Worm (Caenorhabditis elegans) whole organism, early embryonic: Measurements from ENCODE around the gene C13F10.5.

Source experiments
- B0310.2 ChIP-seq: sonication (generic microtip); optimal IDR thresholded peaks from 2 replicates; lab custom pipeline; 2016; ENCODE audit warnings: mild to moderate bottlenecking, missing genetic modification characterization, missing compliant biosample characterization
- F13C5.2 ChIP-seq: sonication (generic microtip); optimal IDR thresholded peaks from 2 replicates; lab custom pipeline; 2017; ENCODE audit warnings: mild to moderate bottlenecking, missing genetic modification characterization, inconsistent platforms, missing compliant biosample characterization
- ama-1 ChIP-seq: fragments of 150-350 bp; optimal IDR thresholded peaks from 2 replicates; lab custom pipeline; 2014
- flt-1 ChIP-seq: fragments of 200-800 bp; sonication (Bioruptor generic); IDR thresholded peaks from 2 replicates; pipeline ENCODE4 v1.3.6; 2022; ENCODE audit warnings: missing genetic modification characterization, missing compliant biosample characterization
- hmbx-1 ChIP-seq: sonication (generic microtip); optimal IDR thresholded peaks from 2 replicates; lab custom pipeline; 2016; ENCODE audit warnings: mild to moderate bottlenecking, missing genetic modification characterization, missing compliant biosample characterization
- hnd-1 ChIP-seq: sonication (generic microtip); optimal IDR thresholded peaks from 2 replicates; lab custom pipeline; 2016; ENCODE audit warnings: missing genetic modification characterization, missing compliant biosample characterization
- tra-4 ChIP-seq: sonication (generic microtip); optimal IDR thresholded peaks from 2 replicates; lab custom pipeline; 2017; ENCODE audit warnings: missing genetic modification characterization, missing compliant biosample characterization

- TF ChIP-seq flt-1 (GFP tag; lab: Robert Waterston, UW) (no peak), hmbx-1 (tag; lab: Kevin White, UChicago) (no peak), ama-1 (lab: Kevin White, UChicago) (no peak), hnd-1 (tag; lab: Kevin White, UChicago) (no peak), F13C5.2 (tag; lab: Kevin White, UChicago) (no peak), tra-4 (tag; lab: Kevin White, UChicago) (no peak), B0310.2 (tag; lab: Kevin White, UChicago) (no peak)
Measured at ce11 chrV:7258965-7259364, 40.1 kb upstream of the C13F10.5 start, which contains the start of gene C13A2.12.
